Worm (Caenorhabditis elegans): ENCODE measurements around the gene nyn-1.
A peak's percentile ranks its signal among the peaks of the same experiment; 100 is the strongest.

The nyn-1 gene

ce11 chrIV:13695720-13696364, 9.0 kb upstream of the nyn-1 start:
- TF ChIP-seq snpc-4 (GFP tag; optimal IDR thresholded peaks at IDR 0.05): no peak
- peak in 1 of 4 experiments; percentile 8 for TF ChIP-seq snpc-4 (tag; optimal IDR thresholded peaks at IDR 0.05)
- no peak for TF ChIP-seq ztf-28 (GFP tag; IDR thresholded peaks at IDR 0.05)
- TF ChIP-seq athp-1 (tag; optimal IDR thresholded peaks at IDR 0.05): no peak
- no peak for TF ChIP-seq ztf-26 (tag; optimal IDR thresholded peaks at IDR 0.05)
- TF ChIP-seq attf-6 (GFP tag; IDR thresholded peaks at IDR 0.05): no peak
- no peak for TF ChIP-seq tbp1 (GFP tag; optimal IDR thresholded peaks at IDR 0.05)
- TF ChIP-seq unc-62 (GFP tag; optimal IDR thresholded peaks at IDR 0.05): no peak

- TF ChIP-seq tbp1 (GFP tag; optimal IDR thresholded peaks at IDR 0.05): no peak
- TF ChIP-seq snpc-4 (GFP tag; optimal IDR thresholded peaks at IDR 0.05): no peak
- TF ChIP-seq snpc-4 (tag; optimal IDR thresholded peaks at IDR 0.05): peak in 2 of 4 experiments; percentile 54 to 67
- no peak for TF ChIP-seq snpc-1.3 (tag; optimal IDR thresholded peaks at IDR 0.05; ENCODE audit: insufficient read depth)
- TF ChIP-seq athp-1 (tag; optimal IDR thresholded peaks at IDR 0.05): no peak
- no peak for TF ChIP-seq chd-7 (tag; optimal IDR thresholded peaks at IDR 0.05)
Observed at ce11 chrIV:13695302-13695701, 8.5 kb upstream of the nyn-1 start.

- TF ChIP-seq F33H1.4 (GFP tag; IDR thresholded peaks at IDR 0.05): no peak
- TF ChIP-seq cebp-2 (GFP tag; IDR thresholded peaks at IDR 0.05): 0 out of 2 replicates have a peak, but pooled peaks have one; percentile 12
Observed at ce11 chrIV:13694600-13694999, 7.8 kb upstream of the nyn-1 start.

ce11 chrIV:13693976-13694375, 7.2 kb upstream of the nyn-1 start:
- TF ChIP-seq let-607 (tag; optimal IDR thresholded peaks at IDR 0.05): no peak
- TF ChIP-seq rcor-1 (GFP tag; IDR thresholded peaks at IDR 0.05): no peak
- TF ChIP-seq hlh-26 (GFP tag; conservative IDR thresholded peaks at IDR 0.05): no peak
- TF ChIP-seq xnd-1 (tag; optimal IDR thresholded peaks at IDR 0.05): no peak
- no peak for TF ChIP-seq Y67H2A.10 (GFP tag; conservative IDR thresholded peaks at IDR 0.05)
- TF ChIP-seq dpl-1 (GFP tag; optimal IDR thresholded peaks at IDR 0.05): no peak
- no peak for TF ChIP-seq atf-7 (tag; optimal IDR thresholded peaks at IDR 0.05)
- no peak for TF ChIP-seq nhr-90 (tag; optimal IDR thresholded peaks at IDR 0.05)
- TF ChIP-seq F37B4.10 (GFP tag; IDR thresholded peaks at IDR 0.05): no peak
- no peak for TF ChIP-seq lin-54 (GFP tag; optimal IDR thresholded peaks at IDR 0.05)
- no peak for TF ChIP-seq F22D6.2 (tag; optimal IDR thresholded peaks at IDR 0.05)
- no peak for TF ChIP-seq Y56A3A.18 (GFP tag; IDR thresholded peaks at IDR 0.05)
- TF ChIP-seq ztf-6 (GFP tag; IDR thresholded peaks at IDR 0.05): no peak
- TF ChIP-seq unc-130 (GFP tag; optimal IDR thresholded peaks at IDR 0.05): no peak
- TF ChIP-seq somi-1 (GFP tag; optimal IDR thresholded peaks at IDR 0.05): no peak
- TF ChIP-seq bed-1 (GFP tag; IDR thresholded peaks at IDR 0.05): no peak
- TF ChIP-seq zim-3 (tag; optimal IDR thresholded peaks at IDR 0.05): no peak

ce11 chrIV:13692522-13692921, 5.7 kb upstream of the nyn-1 start:
- no peak for TF ChIP-seq nhr-90 (tag; optimal IDR thresholded peaks at IDR 0.05)
- no peak for TF ChIP-seq Y56A3A.18 (GFP tag; IDR thresholded peaks at IDR 0.05)
- TF ChIP-seq nhr-120 (GFP tag; IDR thresholded peaks at IDR 0.05): no peak
- TF ChIP-seq fkh-3 (tag; optimal IDR thresholded peaks at IDR 0.05): no peak
